Worm (Caenorhabditis elegans) whole organism, L1 larva: ENCODE results near the gene pha-2.

Experiments used
- C04F5.9 ChIP-seq: sonication (generic microtip); optimal IDR thresholded peaks from 2 replicates; lab custom pipeline; 2016; ENCODE audit warnings: missing genetic modification characterization, missing compliant biosample characterization
- C34B4.2 ChIP-seq: sonication (generic microtip); optimal IDR thresholded peaks from 2 replicates; lab custom pipeline; 2017; ENCODE audit warnings: mild to moderate bottlenecking, missing genetic modification characterization, missing compliant biosample characterization
- aha-1 ChIP-seq: fragments of 150-350 bp; optimal IDR thresholded peaks from 2 replicates; lab custom pipeline; 2014; ENCODE audit warnings: missing biosample characterization, missing genetic modification characterization
- aly-2 ChIP-seq: fragments of 150-350 bp; optimal IDR thresholded peaks from 2 replicates; lab custom pipeline; 2014; ENCODE audit warnings: missing biosample characterization, missing genetic modification characterization
- blmp-1 ChIP-seq: fragments of 150-350 bp; optimal IDR thresholded peaks from 2 replicates; lab custom pipeline; 2014; ENCODE audit warnings: missing biosample characterization, missing genetic modification characterization
- ceh-88 ChIP-seq: fragments of 200-800 bp; sonication (Bioruptor generic); IDR thresholded peaks from 2 replicates; pipeline ENCODE4 v1.3.6; 2022; ENCODE audit warnings: missing genetic modification characterization, missing compliant biosample characterization
- ceh-90 ChIP-seq: sonication (generic microtip); optimal IDR thresholded peaks from 2 replicates; lab custom pipeline; 2016; ENCODE audit warnings: missing genetic modification characterization, missing compliant biosample characterization
- ces-1 ChIP-seq: fragments of 150-350 bp; optimal IDR thresholded peaks from 2 replicates; lab custom pipeline; 2014; ENCODE audit warnings: missing biosample characterization, missing genetic modification reagents, missing genetic modification characterization
- efl-1 ChIP-seq, 4 experiments: fragments of 150-350 bp; optimal IDR thresholded peaks in 3 of 4; peaks in 1 of 4; 1 replicate in 1 of 4; 2 replicates in 3 of 4; lab custom pipeline; 2014; ENCODE audit warnings: missing biosample characterization in 2 of 4, missing genetic modification characterization in 2 of 4, missing genetic modification reagents in 2 of 4
- efl-3 ChIP-seq: fragments of 200-800 bp; sonication (Bioruptor generic); optimal IDR thresholded peaks from 2 replicates; lab custom pipeline; 2018; ENCODE audit warnings: mild to moderate bottlenecking, missing genetic modification characterization, missing compliant biosample characterization
- egl-13 ChIP-seq: sonication (generic microtip); optimal IDR thresholded peaks from 2 replicates; lab custom pipeline; 2016; ENCODE audit warnings: missing genotype, missing genetic modification reagents, missing genetic modification characterization, missing compliant biosample characterization
- egl-27 ChIP-seq, 2 experiments: fragments of 150-350 bp in 1 of 2; sonication (generic microtip); optimal IDR thresholded peaks; 3 replicates each; lab custom pipeline; 2017 to 2018; ENCODE audit warnings: missing biosample characterization in 2 of 2, missing genetic modification characterization in 2 of 2, missing genetic modification reagents in 2 of 2
- ets-5 ChIP-seq: fragments of 200-800 bp; sonication (Bioruptor generic); IDR thresholded peaks from 2 replicates; pipeline ENCODE4 v1.3.6; 2022; ENCODE audit warnings: missing genetic modification characterization, missing compliant biosample characterization
- fkh-10 ChIP-seq: sonication (generic microtip); optimal IDR thresholded peaks from 2 replicates; lab custom pipeline; 2017; ENCODE audit warnings: missing biosample characterization, missing genetic modification reagents, missing genetic modification characterization
- hlh-17 ChIP-seq: fragments of 200-800 bp; sonication (Bioruptor generic); optimal IDR thresholded peaks from 2 replicates; lab custom pipeline; 2018; ENCODE audit warnings: missing genetic modification characterization, mild to moderate bottlenecking, missing compliant biosample characterization, moderate library complexity, borderline replicate concordance
- lin-13 ChIP-seq: fragments of 150-350 bp; optimal IDR thresholded peaks from 2 replicates; lab custom pipeline; 2014; ENCODE audit warnings: missing biosample characterization, missing genetic modification reagents, missing genetic modification characterization
- lin-15B ChIP-seq: fragments of 150-350 bp; sonication (generic microtip); optimal IDR thresholded peaks from 3 replicates; lab custom pipeline; 2014; ENCODE audit warnings: missing biosample characterization, missing genetic modification characterization
- lin-35 ChIP-seq, 2 experiments: fragments of 150-350 bp; optimal IDR thresholded peaks; 2 replicates each; lab custom pipeline; 2014; ENCODE audit warnings: missing biosample characterization in 2 of 2, missing genetic modification characterization in 2 of 2, missing genetic modification reagents in 2 of 2
- lir-3 ChIP-seq: sonication (generic microtip); optimal IDR thresholded peaks from 2 replicates; lab custom pipeline; 2016; ENCODE audit warnings: mild to moderate bottlenecking, missing genetic modification characterization, moderate library complexity, missing compliant biosample characterization; ENCODE audit not compliant: poor library complexity
- lsy-2 ChIP-seq, 2 experiments: fragments of 150-350 bp; optimal IDR thresholded peaks; 2 replicates each; lab custom pipeline; 2014; ENCODE audit warnings: missing biosample characterization in 2 of 2, missing genetic modification characterization in 2 of 2
- mdl-1 ChIP-seq, 2 experiments: fragments of 150-350 bp; optimal IDR thresholded peaks; 2 replicates each; lab custom pipeline; 2014 to 2017; ENCODE audit warnings: missing biosample characterization in 2 of 2, missing genetic modification characterization in 2 of 2, inconsistent platforms in 1 of 2
- nhr-19 ChIP-seq: fragments of 200-800 bp; sonication (Bioruptor generic); conservative IDR thresholded peaks from 2 replicates; pipeline ENCODE4 v1.3.6; 2022; ENCODE audit warnings: missing genetic modification characterization, missing compliant biosample characterization
- nhr-237 ChIP-seq: fragments of 150-350 bp; optimal IDR thresholded peaks from 2 replicates; lab custom pipeline; 2014; ENCODE audit warnings: missing biosample characterization, missing genetic modification characterization
- nhr-71 ChIP-seq: sonication (generic microtip); optimal IDR thresholded peaks from 2 replicates; lab custom pipeline; 2016; ENCODE audit warnings: mild to moderate bottlenecking, missing genetic modification characterization, moderate library complexity, missing compliant biosample characterization
- nhr-76 ChIP-seq: sonication (generic microtip); optimal IDR thresholded peaks from 2 replicates; lab custom pipeline; 2017; ENCODE audit warnings: missing biosample characterization, missing genetic modification characterization
- nhr-84 ChIP-seq: sonication (generic microtip); optimal IDR thresholded peaks from 2 replicates; lab custom pipeline; 2017; ENCODE audit warnings: missing biosample characterization, missing genetic modification characterization
- nhr-90 ChIP-seq: sonication (generic microtip); optimal IDR thresholded peaks from 2 replicates; lab custom pipeline; 2016; ENCODE audit warnings: mild to moderate bottlenecking, missing genetic modification characterization, missing compliant biosample characterization; ENCODE audit not compliant: poor library complexity
- pag-3 ChIP-seq: sonication (generic microtip); optimal IDR thresholded peaks from 2 replicates; lab custom pipeline; 2017; ENCODE audit warnings: missing genetic modification characterization, mild to moderate bottlenecking, missing compliant biosample characterization, antibody characterized with exemption, borderline replicate concordance; ENCODE audit not compliant: insufficient read depth
- pax-3 ChIP-seq: fragments of 200-800 bp; sonication (Bioruptor generic); optimal IDR thresholded peaks from 2 replicates; lab custom pipeline; 2018; ENCODE audit warnings: mild to moderate bottlenecking, missing genetic modification characterization, moderate library complexity, missing compliant biosample characterization
- pqm-1 ChIP-seq: sonication (generic microtip); optimal IDR thresholded peaks from 3 replicates; lab custom pipeline; 2017; ENCODE audit warnings: missing biosample characterization, missing genetic modification characterization
- rnt-1 ChIP-seq: sonication (generic microtip); optimal IDR thresholded peaks from 2 replicates; lab custom pipeline; 2016; ENCODE audit warnings: mild to moderate bottlenecking, missing genetic modification characterization, moderate library complexity, missing compliant biosample characterization
- snpc-4 ChIP-seq: fragments of 150-350 bp; optimal IDR thresholded peaks from 2 replicates; lab custom pipeline; 2014; ENCODE audit warnings: missing biosample characterization, missing genetic modification characterization
- sox-4 ChIP-seq: sonication (generic microtip); optimal IDR thresholded peaks from 2 replicates; lab custom pipeline; 2016; ENCODE audit warnings: missing genetic modification characterization, missing compliant biosample characterization
- swsn-7 ChIP-seq: sonication (generic microtip); optimal IDR thresholded peaks from 2 replicates; lab custom pipeline; 2016; ENCODE audit warnings: missing genetic modification characterization, missing compliant biosample characterization
- tbx-2 ChIP-seq: sonication (generic microtip); optimal IDR thresholded peaks from 2 replicates; lab custom pipeline; 2016; ENCODE audit warnings: missing genetic modification characterization, missing compliant biosample characterization
- tlp-1 ChIP-seq: fragments of 150-350 bp; optimal IDR thresholded peaks from 2 replicates; lab custom pipeline; 2014; ENCODE audit warnings: missing biosample characterization, missing genetic modification characterization
- unc-130 ChIP-seq: fragments of 150-350 bp; optimal IDR thresholded peaks from 2 replicates; lab custom pipeline; 2017; ENCODE audit warnings: missing biosample characterization, missing genetic modification characterization, inconsistent platforms
- unc-98 ChIP-seq: fragments of 200-800 bp; sonication (Bioruptor generic); IDR thresholded peaks from 2 replicates; pipeline ENCODE4 v1.3.6; 2022; ENCODE audit warnings: missing genetic modification characterization, missing compliant biosample characterization
- xbp-1 ChIP-seq: sonication (generic microtip); optimal IDR thresholded peaks from 2 replicates; lab custom pipeline; 2016; ENCODE audit warnings: missing genetic modification characterization, missing compliant biosample characterization
- zip-4 ChIP-seq: fragments of 200-800 bp; sonication (Bioruptor generic); optimal IDR thresholded peaks from 2 replicates; lab custom pipeline; 2018; ENCODE audit warnings: mild to moderate bottlenecking, missing genetic modification characterization, moderate library complexity, missing compliant biosample characterization
- ztf-11 ChIP-seq, 2 experiments: sonication (generic microtip); optimal IDR thresholded peaks; 2 replicates each; lab custom pipeline; 2016 to 2017; ENCODE audit warnings: missing genetic modification characterization in 2 of 2, missing biosample characterization in 1 of 2, missing compliant biosample characterization in 1 of 2
- ztf-4 ChIP-seq: fragments of 150-350 bp; optimal IDR thresholded peaks from 2 replicates; lab custom pipeline; 2014; ENCODE audit warnings: missing biosample characterization, missing genetic modification characterization

pha-2 gene

ce11 chrX:636893-637292 is at the start of gene pha-2:
TSS of gene pha-2 (minus strand) at chrX:636993.
- TF ChIP-seq mdl-1 (tag; optimal IDR thresholded peaks at IDR 0.05; lab: Kevin White, UChicago) (no peak), C04F5.9 (tag; lab: Kevin White, UChicago) (no peak), egl-13 (no peak), lin-15B (tag; lab: Kevin White, UChicago) (no peak), C34B4.2 (tag; lab: Kevin White, UChicago) (no peak), zip-4 (GFP tag; lab: Kevin White, UChicago) (no peak), tbx-2 (tag; lab: Kevin White, UChicago) (no peak), sox-4 (tag; lab: Kevin White, UChicago) (no peak), rnt-1 (tag; lab: Kevin White, UChicago) (no peak), nhr-90 (tag; lab: Kevin White, UChicago) (no peak), pag-3 (tag; lab: Kevin White, UChicago) (no peak), nhr-71 (tag; lab: Kevin White, UChicago) (no peak)
- TF ChIP-seq, all 84 proteins: peak for 0

ce11 chrX:682691-683090 is 45.9 kb upstream of the pha-2 start, which contains the start of gene Y9C12A.1:
TSS of gene Y9C12A.1 (minus strand) at chrX:682791.
- no peak for TF ChIP-seq egl-27 (tag; optimal IDR thresholded peaks at IDR 0.05; lab: Kevin White, UChicago)
- no peak for TF ChIP-seq tbx-2 (tag; lab: Kevin White, UChicago)
- no peak for TF ChIP-seq lir-3 (tag; lab: Kevin White, UChicago)
- no peak for TF ChIP-seq lsy-2 (tag; optimal IDR thresholded peaks at IDR 0.05; lab: Kevin White, UChicago)
- TF ChIP-seq nhr-19 (GFP tag; lab: Robert Waterston, UW) = no peak
- no peak for TF ChIP-seq ztf-11 (tag; optimal IDR thresholded peaks at IDR 0.05; lab: Kevin White, UChicago)
- TF ChIP-seq nhr-84 = no peak
- TF ChIP-seq aha-1 = no peak
- TF ChIP-seq tlp-1 (tag; lab: Kevin White, UChicago) = no peak
- TF ChIP-seq ets-5 (GFP tag; lab: Robert Waterston, UW) = no peak
- TF ChIP-seq unc-98 = no peak
- no peak for TF ChIP-seq ceh-90
- TF ChIP-seq mdl-1 (tag; optimal IDR thresholded peaks at IDR 0.05; lab: Kevin White, UChicago) = no peak
- TF ChIP-seq pqm-1 = no peak
- no peak for TF ChIP-seq zip-4 (GFP tag; lab: Kevin White, UChicago)
- TF ChIP-seq snpc-4 (tag; lab: Kevin White, UChicago) = no peak
- TF ChIP-seq pax-3 (tag; lab: Kevin White, UChicago) = no peak

ce11 chrX:681413-681812 is 44.6 kb upstream of the pha-2 start:
- TF ChIP-seq nhr-76 (tag; lab: Kevin White, UChicago) = no peak
- TF ChIP-seq pqm-1 = no peak
- no peak for TF ChIP-seq hlh-17 (GFP tag; lab: Kevin White, UChicago)
- TF ChIP-seq ztf-4 (tag; lab: Kevin White, UChicago) = no peak
- TF ChIP-seq blmp-1 = no peak
- TF ChIP-seq efl-1 (optimal IDR thresholded peaks at IDR 0.05; lab: Kevin White, UChicago) = no peak
- peak in 1 of 2 experiments; percentile 21 for TF ChIP-seq efl-1 (GFP tag; optimal IDR thresholded peaks at IDR 0.05 in 1 of 2; lab: Kevin White, UChicago)
- no peak for TF ChIP-seq ces-1
- peak; percentile 59 for TF ChIP-seq snpc-4 (tag; lab: Kevin White, UChicago)
- TF ChIP-seq nhr-84 = no peak
- TF ChIP-seq aly-2 (tag; lab: Kevin White, UChicago) = no peak
- TF ChIP-seq pax-3 (tag; lab: Kevin White, UChicago) = no peak
- no peak for TF ChIP-seq lsy-2 (tag; optimal IDR thresholded peaks at IDR 0.05; lab: Kevin White, UChicago)
- no peak for TF ChIP-seq lin-15B (tag; lab: Kevin White, UChicago)

DNA sequence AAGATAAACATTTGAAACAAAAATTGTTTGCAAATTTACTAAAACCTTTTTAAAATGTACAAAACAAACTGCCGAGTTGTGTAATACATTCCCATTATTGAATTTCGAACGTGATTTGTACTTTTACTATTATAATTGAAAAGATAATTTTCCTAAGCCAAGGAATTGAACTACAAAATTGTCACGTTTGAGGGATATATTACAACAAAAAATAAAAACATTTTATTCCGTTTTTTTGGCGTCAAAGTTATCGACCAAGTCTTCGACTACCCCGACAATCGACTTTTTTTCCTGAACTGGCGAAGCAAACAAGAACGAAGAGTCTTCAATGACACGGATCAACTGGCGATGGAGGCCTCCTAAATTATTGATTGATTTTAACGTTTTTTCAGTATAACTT is 44.1 kb upstream of the pha-2 start, which contains the start of gene T19D7.7:
T19D7.7 (minus strand) TSS at position 101 of the 400 bp plus-strand sequence.
- TF ChIP-seq nhr-76 (tag; lab: Kevin White, UChicago) (no peak), nhr-237 (tag; lab: Kevin White, UChicago) (no peak), swsn-7 (tag; lab: Kevin White, UChicago) (no peak), fkh-10 (GFP tag; lab: Kevin White, UChicago) (no peak), ces-1 (no peak), unc-130 (tag; lab: Kevin White, UChicago) (no peak), aha-1 (no peak), ceh-88 (GFP tag; lab: Robert Waterston, UW) (no peak), efl-3 (no peak), nhr-90 (tag; lab: Kevin White, UChicago) (no peak), lin-13 (GFP tag; lab: Kevin White, UChicago) (no peak), lin-35 (GFP tag; optimal IDR thresholded peaks at IDR 0.05; lab: Kevin White, UChicago) (no peak), xbp-1 (tag; lab: Kevin White, UChicago) (no peak)
- TF ChIP-seq, all 84 proteins: peak for 0
